Worm (Caenorhabditis elegans): ENCODE data around the gene F59E12.9.

Gene F59E12.9

DNA sequence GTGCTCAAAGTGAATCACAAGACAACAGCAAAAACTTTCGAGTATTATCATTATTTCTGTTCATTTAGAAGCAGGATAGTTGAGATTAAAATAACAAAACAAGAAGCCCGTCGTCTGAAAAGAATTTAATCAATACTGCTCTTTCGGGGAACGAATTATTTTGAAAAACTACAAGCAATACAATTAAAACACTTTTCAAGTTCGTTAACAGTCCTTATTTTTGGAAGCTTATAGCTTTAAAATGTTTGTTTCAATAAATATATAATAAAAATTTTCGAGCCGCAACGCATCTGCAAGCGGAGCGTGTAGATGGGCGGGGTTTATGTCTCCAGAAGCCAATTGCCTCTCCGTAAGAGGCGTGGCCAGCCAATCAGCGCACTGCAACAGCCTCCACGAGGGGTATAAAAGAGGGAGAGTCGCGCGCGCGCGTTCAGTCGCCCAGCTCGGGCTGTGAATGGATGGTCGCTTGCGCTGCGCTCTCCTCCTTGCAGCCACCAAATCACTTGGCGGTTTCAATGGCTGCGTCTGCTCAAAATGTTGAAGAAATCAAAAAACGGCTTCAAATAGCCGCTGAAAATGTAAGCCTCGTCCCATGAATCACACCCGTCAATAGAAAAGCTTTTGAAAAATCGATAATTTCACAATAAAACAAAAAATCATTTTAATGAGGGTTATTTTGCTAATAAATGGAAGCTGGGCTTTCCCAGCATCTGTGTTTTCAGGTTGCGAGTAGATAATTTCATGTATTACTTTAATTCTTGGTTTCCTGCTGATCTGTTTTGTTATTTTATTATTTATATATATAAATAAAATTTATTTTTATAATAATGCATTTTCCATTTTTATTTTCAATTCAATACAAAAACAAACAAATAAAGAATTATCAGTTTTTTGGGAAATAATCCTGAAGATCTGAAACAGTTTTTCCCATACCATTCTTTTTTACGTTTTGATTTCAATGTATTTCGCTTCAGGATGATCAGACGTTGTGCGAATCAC is 14.2 kb upstream of the F59E12.9 start, which contains the start of the genes ift-43 and mdt-26:
ift-43 (minus strand) TSS at position 51 of the 999 bp plus-strand sequence.
mdt-26 (plus strand) TSS at position 446 of the 999 bp plus-strand sequence.
- TF ChIP-seq dao-5 (tag; optimal IDR thresholded peaks at IDR 0.05) (no peak), him-1 (tag; optimal IDR thresholded peaks at IDR 0.05) (peak; percentile 73), W03F9.2 (tag; optimal IDR thresholded peaks at IDR 0.05) (peak; percentile 33)

DNA sequence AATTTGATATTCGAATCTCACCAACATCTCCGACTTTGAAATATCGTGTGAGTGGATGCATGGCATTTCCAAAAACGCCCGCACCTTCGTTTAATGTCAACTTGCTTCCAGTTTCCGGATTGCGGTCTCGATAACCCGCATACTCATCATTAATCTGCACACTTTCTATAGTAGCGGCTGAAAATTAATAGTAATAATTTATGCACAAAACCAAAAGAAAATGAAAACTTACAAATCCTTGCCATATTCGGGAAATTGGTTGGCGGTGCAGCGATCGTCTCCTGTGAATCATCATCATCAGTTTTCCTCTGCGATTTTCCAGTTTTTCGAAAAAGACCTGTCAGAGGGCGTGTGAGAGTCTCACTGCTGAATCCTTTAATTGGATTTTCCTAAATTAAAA is 13.3 kb upstream of the F59E12.9 start:
- TF ChIP-seq him-1 (tag; optimal IDR thresholded peaks at IDR 0.05) (no peak), dao-5 (tag; optimal IDR thresholded peaks at IDR 0.05) (no peak), W03F9.2 (tag; optimal IDR thresholded peaks at IDR 0.05) (no peak)

DNA sequence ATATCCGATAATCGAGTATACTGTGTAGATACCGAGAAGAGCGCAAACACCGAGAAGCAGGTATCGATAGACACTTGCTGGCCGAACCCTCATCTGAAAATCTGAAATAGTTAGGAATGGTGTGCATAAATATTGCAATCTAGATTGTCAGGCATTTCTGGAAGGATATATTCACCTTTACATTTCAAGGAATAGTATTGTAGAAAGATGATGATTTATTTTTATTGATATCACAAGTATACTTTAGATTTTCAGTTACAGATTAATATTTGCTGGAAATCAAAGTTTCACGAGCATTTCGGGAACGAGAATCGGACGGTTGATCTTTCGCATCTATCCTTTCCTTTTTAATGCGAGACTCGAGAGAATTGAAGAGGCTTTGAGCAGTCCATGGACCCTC is 12.8 kb upstream of the F59E12.9 start, which contains the start of gene fut-3:
fut-3 (minus strand) TSS at position 101 of the 400 bp plus-strand sequence.
- no peak for TF ChIP-seq him-1 (tag; optimal IDR thresholded peaks at IDR 0.05)
- no peak for TF ChIP-seq dao-5 (tag; optimal IDR thresholded peaks at IDR 0.05)
- TF ChIP-seq W03F9.2 (tag; optimal IDR thresholded peaks at IDR 0.05): no peak

DNA sequence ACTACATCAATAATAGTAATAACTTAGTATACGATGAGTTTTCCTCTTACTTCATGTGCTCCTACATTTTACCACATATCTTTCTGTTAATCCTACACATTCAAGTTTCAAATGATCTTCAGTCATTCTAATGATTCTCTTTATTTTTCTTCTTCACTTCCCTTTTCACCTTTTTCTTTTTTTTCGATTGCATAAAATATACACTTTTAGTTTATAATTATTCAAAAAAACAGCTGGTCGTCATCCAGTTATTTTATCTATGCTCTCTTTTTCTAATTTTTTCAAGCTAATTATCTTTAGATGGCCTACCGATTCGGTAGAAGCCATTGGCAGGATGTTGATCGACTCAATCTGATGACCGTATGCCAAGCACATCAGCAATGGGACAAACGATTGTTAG is 7.4 kb upstream of the F59E12.9 start, which contains the start of gene F59E12.1:
F59E12.1 (plus strand) TSS at position 301 of the 400 bp plus-strand sequence.
- TF ChIP-seq him-1 (tag; optimal IDR thresholded peaks at IDR 0.05) (no peak), W03F9.2 (tag; optimal IDR thresholded peaks at IDR 0.05) (no peak), dao-5 (tag; optimal IDR thresholded peaks at IDR 0.05) (no peak)

DNA sequence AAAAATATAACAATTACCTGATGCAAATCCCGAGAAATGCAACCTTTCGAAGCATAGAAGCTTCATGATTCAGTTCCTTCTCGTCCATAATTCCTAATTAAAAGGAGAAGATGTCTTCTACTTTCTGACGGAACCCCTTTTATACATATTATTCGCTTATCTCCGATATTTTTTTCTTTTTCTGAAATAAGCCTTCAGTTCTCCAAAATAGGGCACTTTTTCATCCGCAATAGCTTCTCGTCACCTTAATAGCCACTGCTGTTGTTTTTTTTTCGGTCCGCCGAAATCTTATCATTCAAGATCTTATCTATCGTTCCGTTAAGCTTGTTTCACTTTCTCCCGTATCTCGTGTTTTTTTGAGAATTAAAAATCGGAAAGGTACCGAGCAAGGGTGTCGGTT is 5.5 kb upstream of the F59E12.9 start, which contains the start of gene bli-2:
bli-2 (minus strand) TSS at position 101 of the 400 bp plus-strand sequence.
- TF ChIP-seq dao-5 (tag; optimal IDR thresholded peaks at IDR 0.05) (no peak), W03F9.2 (tag; optimal IDR thresholded peaks at IDR 0.05) (no peak), him-1 (tag; optimal IDR thresholded peaks at IDR 0.05) (no peak)

DNA sequence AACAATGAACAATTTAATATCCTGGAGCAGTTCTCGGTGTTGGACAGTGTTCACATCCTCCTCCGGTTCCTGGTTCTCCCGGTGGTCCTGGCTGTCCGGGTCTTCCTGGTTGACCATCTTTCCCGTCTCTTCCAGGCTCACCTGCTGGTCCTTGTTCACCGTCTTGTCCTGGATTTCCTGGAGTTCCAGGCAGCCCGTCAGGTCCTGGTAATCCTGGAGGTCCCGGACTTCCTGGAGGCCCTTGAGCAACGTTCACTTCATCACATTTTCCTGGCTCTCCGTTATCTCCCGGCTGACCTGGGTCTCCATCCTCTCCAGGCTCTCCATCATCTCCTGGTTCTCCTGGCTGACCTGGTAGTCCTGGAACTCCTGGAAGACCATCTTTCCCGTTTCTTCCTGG is 4.6 kb upstream of the F59E12.9 start:
- TF ChIP-seq dao-5 (tag; optimal IDR thresholded peaks at IDR 0.05) (no peak), W03F9.2 (tag; optimal IDR thresholded peaks at IDR 0.05) (no peak), him-1 (tag; optimal IDR thresholded peaks at IDR 0.05) (no peak)

DNA sequence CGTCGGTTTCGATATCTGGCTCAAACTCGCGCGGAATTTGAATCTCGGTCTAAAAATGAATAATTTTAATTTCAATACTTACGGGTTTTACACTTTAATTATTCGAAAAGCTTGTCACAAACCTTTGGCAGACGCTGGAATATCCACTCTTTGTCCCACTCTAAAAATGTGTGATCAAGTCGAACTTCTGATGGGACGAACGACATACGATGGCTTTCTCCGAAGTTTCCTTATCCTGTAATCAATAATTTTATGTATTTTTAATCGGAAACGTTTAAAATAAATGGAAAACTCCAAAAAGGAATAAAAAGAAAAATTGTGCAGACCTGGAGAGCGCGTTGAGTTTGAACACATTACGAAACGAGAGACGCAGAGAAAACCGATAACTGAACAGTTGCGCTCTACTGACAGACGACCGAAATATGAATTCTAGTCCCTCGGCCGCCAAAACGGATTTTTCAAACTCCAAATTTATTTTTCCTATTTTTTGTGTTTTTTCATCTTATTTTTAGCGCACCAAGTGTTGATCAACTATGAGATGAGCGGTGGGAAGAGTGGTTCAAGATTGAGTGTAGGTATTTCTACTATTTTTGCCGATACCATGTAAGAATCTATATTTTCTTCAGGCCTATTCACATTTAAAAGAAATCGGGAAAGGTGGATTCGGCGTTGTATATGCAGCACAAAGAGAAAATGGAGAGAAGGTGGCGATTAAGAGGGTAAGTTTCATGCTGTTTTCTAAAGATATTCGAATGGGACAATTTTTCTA is 2.6 kb upstream of the F59E12.9 start, which contains the start of the genes sam-4, F59E12.17 and zyg-1:
sam-4 (minus strand) TSS at position 51 of the 769 bp plus-strand sequence.
F59E12.17 (minus strand) TSS at position 235 of the 769 bp plus-strand sequence.
zyg-1 (plus strand) TSS at position 513 of the 769 bp plus-strand sequence.
- TF ChIP-seq him-1 (tag; optimal IDR thresholded peaks at IDR 0.05): no peak
- TF ChIP-seq W03F9.2 (tag; optimal IDR thresholded peaks at IDR 0.05): peak; percentile 74

DNA sequence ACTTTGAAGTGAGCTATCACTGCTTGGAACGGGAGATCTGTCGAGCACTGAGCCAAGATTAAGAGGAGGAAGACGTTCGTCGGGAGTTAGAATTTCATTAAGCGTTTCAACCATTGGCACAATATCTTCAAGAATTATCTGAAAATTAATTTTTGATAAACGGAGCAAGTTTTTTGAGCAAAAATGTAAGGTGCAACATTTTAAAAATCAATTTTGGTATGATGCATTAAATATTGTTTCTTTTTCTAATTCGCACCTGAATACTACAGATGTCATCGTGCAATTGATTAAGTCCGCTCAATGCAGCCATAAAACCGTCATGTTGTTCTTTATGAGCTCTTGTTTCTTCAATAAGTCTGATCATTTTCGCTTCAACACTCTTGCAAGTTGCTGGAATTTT is 1.4 kb upstream of the F59E12.9 start, which contains the start of gene ddl-1:
ddl-1 (minus strand) TSS at position 101 of the 400 bp plus-strand sequence.
- TF ChIP-seq W03F9.2 (tag; optimal IDR thresholded peaks at IDR 0.05) (no peak), dao-5 (tag; optimal IDR thresholded peaks at IDR 0.05) (no peak), him-1 (tag; optimal IDR thresholded peaks at IDR 0.05) (no peak)

DNA sequence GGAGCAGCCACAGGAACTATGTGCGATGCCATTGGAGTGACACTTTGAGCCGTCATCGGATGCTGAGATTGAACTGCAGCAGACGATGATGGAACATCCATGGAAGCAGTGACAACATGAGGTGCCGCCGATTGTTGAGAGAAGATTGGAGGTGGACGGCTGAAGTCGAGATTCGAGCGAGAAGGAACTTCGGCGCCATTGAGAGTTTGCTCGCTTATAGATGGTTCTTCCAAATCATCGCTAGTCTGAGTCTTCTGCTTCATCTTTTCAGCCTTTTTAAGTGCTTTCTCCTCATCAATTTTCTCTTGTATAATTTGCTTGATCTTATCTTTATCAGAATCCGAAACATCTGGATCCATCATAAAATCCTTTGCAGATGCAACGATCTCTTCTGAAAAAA is 4.7 kb downstream of the F59E12.9 start:
- TF ChIP-seq dao-5 (tag; optimal IDR thresholded peaks at IDR 0.05) (no peak), W03F9.2 (tag; optimal IDR thresholded peaks at IDR 0.05) (no peak), him-1 (tag; optimal IDR thresholded peaks at IDR 0.05) (no peak)

DNA sequence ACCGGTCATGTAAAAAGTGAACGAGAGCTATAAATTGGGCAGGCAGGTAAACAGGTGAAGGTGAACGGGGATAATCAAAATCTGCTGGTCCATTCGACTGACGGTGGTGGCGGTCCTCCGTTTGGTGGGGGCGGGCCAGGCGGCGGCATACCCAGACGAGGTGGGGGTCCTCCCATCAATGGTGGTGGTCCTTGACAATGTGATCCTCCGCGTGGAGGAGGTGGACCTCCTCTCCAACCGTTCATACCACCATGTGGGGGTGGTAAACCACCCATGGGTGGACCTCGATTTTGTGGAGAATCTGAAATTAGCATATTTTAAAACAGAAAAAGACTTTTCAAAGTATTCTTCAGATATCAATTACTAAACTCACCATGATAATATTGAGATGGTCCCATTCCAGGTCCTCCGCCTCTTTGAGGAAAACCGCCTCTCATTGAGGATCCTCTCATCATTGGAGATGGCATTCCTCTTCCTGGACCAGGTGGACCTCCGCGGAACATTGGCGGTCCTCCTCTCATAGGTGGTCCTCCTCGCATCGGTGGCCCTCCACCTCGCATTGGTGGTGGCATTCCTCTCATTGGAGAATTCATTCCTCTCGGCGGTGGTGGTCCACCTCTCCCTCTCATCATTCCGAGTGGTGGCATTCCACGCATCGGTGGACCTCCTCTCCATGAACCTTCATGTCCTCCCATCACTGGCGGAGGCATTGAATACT is 6.3 kb downstream of the F59E12.9 start:
- TF ChIP-seq W03F9.2 (tag; optimal IDR thresholded peaks at IDR 0.05) (no peak), dao-5 (tag; optimal IDR thresholded peaks at IDR 0.05) (no peak), him-1 (tag; optimal IDR thresholded peaks at IDR 0.05) (no peak)

DNA sequence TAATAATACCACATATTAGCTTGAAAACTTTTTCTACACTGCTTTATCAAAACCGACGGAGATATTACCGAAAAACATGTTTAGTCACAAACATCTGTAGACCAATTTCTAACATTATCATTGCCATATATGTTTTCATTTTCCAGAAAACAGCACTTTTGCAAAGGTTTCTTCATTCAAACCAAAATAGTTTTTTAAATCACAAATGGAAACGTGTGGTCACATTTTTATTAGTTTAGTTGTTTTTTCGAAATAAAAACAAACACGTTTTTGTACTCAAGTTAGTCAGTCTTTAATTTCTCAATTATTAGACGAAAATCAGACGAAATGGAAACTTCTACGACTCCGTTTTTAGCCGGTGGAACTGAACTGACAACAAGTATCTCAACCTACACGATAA is 8.8 kb downstream of the F59E12.9 start, which contains the start of gene F59E12.3:
F59E12.3 (plus strand) TSS at position 301 of the 400 bp plus-strand sequence.
- TF ChIP-seq him-1 (tag; optimal IDR thresholded peaks at IDR 0.05): no peak
- TF ChIP-seq dao-5 (tag; optimal IDR thresholded peaks at IDR 0.05): no peak
- no peak for TF ChIP-seq W03F9.2 (tag; optimal IDR thresholded peaks at IDR 0.05)

DNA sequence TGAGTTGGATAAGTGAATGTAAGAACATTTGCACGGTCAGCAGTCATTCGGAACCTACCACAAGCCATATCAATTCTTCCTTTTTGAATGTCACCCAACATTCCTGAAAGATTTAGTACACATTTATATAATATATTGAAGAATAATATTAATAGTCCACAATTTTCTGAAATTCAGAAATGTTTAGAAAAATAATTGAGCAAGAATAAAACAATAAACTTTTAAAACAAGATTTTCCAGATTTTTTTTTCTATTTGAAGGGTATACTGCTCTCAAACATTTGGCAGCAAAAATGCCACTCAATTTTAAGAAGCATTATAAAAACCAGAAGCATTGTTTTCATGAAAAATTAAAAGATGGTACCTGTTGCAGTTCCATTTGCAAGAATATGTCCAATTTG is 10.0 kb downstream of the F59E12.9 start, which contains the start of gene F59E12.8:
F59E12.8 (minus strand) TSS at position 101 of the 400 bp plus-strand sequence.
- TF ChIP-seq W03F9.2 (tag; optimal IDR thresholded peaks at IDR 0.05) (no peak), dao-5 (tag; optimal IDR thresholded peaks at IDR 0.05) (no peak), him-1 (tag; optimal IDR thresholded peaks at IDR 0.05) (no peak)
